Worm (Caenorhabditis elegans): ENCODE results near the gene Y77E11A.23.

DNA sequence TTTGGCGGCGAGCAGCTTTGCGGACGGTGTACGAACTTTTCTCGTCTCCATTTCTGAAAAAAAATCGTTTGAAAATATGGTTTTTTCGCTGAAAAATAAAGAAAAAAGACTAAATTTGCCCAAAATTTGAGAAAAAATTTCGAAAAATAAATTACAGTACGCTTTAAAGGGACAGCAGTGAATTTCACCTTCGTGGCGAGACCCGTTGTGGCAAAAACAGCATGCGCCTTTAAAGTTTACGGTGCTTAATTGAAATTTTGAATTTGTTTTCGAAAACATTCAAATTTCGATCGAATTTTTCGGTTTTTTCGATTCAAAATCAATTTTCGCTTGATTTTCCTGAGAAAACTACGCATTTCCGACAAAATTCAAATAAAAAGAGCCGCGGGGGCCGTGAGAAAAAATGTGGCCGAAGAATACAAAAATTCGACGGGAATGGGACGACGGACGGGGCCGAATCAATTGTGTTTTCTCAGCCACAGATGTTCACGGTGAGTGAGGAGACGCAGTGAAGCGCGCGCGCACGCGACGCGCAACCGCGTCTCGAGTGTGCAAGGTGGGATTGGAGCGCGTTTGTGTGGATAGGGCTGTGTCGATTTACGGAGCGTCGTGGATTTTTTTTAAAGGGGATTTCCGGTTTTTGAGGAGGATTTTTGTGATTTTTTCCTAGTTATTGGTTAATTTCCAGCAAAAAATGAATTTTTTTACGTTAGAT, 10.2 kb downstream of the Y77E11A.23 start, which contains the start of gene Y77E11A.7:
- TF ChIP-seq F13H6.1 (tag; optimal IDR thresholded peaks at IDR 0.05) (peak; percentile 83), nhr-25 (tag; optimal IDR thresholded peaks at IDR 0.05) (peak; percentile 81), ama-1 (optimal IDR thresholded peaks at IDR 0.05) (peak; percentile 32), nhr-12 (tag; optimal IDR thresholded peaks at IDR 0.05) (no peak), unc-62 (GFP tag; optimal IDR thresholded peaks at IDR 0.05) (no peak), elt-1 (tag; optimal IDR thresholded peaks at IDR 0.05) (no peak), lin-11 (tag; optimal IDR thresholded peaks at IDR 0.05) (peak; percentile 90), fos-1 (tag; optimal IDR thresholded peaks at IDR 0.05) (peak; percentile 84)
